Worm (Caenorhabditis elegans) whole organism, L1 larva: ENCODE data around the gene str-109.

ENCODE experiments used
- alr-1 ChIP-seq: fragments of 200-800 bp; sonication (Bioruptor generic); optimal IDR thresholded peaks from 2 replicates; lab custom pipeline; 2018; ENCODE audit warnings: borderline replicate concordance, mild to moderate bottlenecking, missing genetic modification characterization, missing compliant biosample characterization
- ceh-90 ChIP-seq: sonication (generic microtip); optimal IDR thresholded peaks from 2 replicates; lab custom pipeline; 2016; ENCODE audit warnings: missing genetic modification characterization, missing compliant biosample characterization
- elt-3 ChIP-seq, 6 experiments: fragments of 150-350 bp in 1 of 6; sonication (generic microtip); optimal IDR thresholded peaks; 2 replicates each; lab custom pipeline; 2017 to 2018; ENCODE audit warnings: missing biosample characterization in 6 of 6, missing genetic modification characterization in 6 of 6, inconsistent platforms in 1 of 6
- jun-1 ChIP-seq: fragments of 150-350 bp; optimal IDR thresholded peaks from 2 replicates; lab custom pipeline; 2014; ENCODE audit warnings: missing biosample characterization, missing genetic modification reagents, missing genetic modification characterization
- lin-13 ChIP-seq: fragments of 150-350 bp; optimal IDR thresholded peaks from 2 replicates; lab custom pipeline; 2014; ENCODE audit warnings: missing biosample characterization, missing genetic modification reagents, missing genetic modification characterization
- lin-39 ChIP-seq: fragments of 150-350 bp; optimal IDR thresholded peaks from 2 replicates; lab custom pipeline; 2014; ENCODE audit warnings: missing biosample characterization, missing genetic modification reagents, missing genetic modification characterization
- snpc-4 ChIP-seq: fragments of 150-350 bp; optimal IDR thresholded peaks from 2 replicates; lab custom pipeline; 2014; ENCODE audit warnings: missing biosample characterization, missing genetic modification characterization
- zip-4 ChIP-seq: fragments of 200-800 bp; sonication (Bioruptor generic); optimal IDR thresholded peaks from 2 replicates; lab custom pipeline; 2018; ENCODE audit warnings: mild to moderate bottlenecking, missing genetic modification characterization, moderate library complexity, missing compliant biosample characterization

DNA sequence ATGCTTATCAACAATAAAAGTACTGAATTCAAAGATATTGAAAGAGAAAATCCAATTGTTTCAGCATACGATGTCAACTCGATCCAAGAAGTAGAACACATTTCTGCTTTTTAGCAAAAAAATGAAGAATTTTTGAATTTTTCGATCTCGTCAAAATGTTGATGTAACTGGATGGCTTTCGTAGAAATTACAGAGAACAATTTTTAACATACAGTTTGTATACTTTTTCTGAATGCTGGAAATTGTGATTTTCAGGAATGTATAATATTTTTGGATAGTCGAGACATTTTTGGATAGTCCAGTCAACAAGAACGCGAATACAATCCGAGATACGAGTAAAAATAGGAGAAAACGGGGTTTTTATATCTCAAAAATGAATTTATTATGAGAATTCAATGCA is 43.4 kb downstream of the str-109 start, which contains the start of gene str-103:
- TF ChIP-seq jun-1 (no peak), elt-3 (tag; optimal IDR thresholded peaks at IDR 0.05; lab: Kevin White, UChicago) (no peak), snpc-4 (tag; lab: Kevin White, UChicago) (no peak), lin-39 (tag; lab: Kevin White, UChicago) (no peak), lin-13 (no peak), zip-4 (GFP tag; lab: Kevin White, UChicago) (no peak), ceh-90 (no peak), alr-1 (no peak)
